Worm (Caenorhabditis elegans) whole organism, mixed stage, embryonic: ENCODE data around the gene C05D12.4.

ENCODE experiments used
- bed-3 ChIP-seq: fragments of 200-800 bp; sonication (Bioruptor generic); optimal IDR thresholded peaks from 3 replicates; lab custom pipeline; 2018; ENCODE audit warnings: mild to moderate bottlenecking, missing genetic modification characterization, moderate library complexity, missing compliant biosample characterization
- ceh-83 ChIP-seq: fragments of 200-800 bp; sonication (Bioruptor generic); optimal IDR thresholded peaks from 2 replicates; lab custom pipeline; 2018; ENCODE audit warnings: mild to moderate bottlenecking, missing genetic modification characterization, missing compliant biosample characterization
- elt-1 ChIP-seq: sonication (generic microtip); optimal IDR thresholded peaks from 2 replicates; lab custom pipeline; 2017; ENCODE audit warnings: missing genetic modification characterization, mild to moderate bottlenecking, missing compliant biosample characterization, antibody characterized with exemption, moderate library complexity, borderline replicate concordance; ENCODE audit not compliant: insufficient read depth
- elt-3 ChIP-seq: fragments of 150-350 bp; optimal IDR thresholded peaks from 2 replicates; lab custom pipeline; 2014; ENCODE audit warnings: missing biosample characterization, missing genetic modification characterization
- mep-1 ChIP-seq: fragments of 150-350 bp; optimal IDR thresholded peaks from 2 replicates; lab custom pipeline; 2017; ENCODE audit warnings: missing biosample characterization, missing genetic modification reagents, missing genetic modification characterization, inconsistent platforms
- nhr-12 ChIP-seq: fragments of 150-350 bp; optimal IDR thresholded peaks from 2 replicates; lab custom pipeline; 2014; ENCODE audit warnings: missing biosample characterization, missing genetic modification characterization
- nhr-237 ChIP-seq: fragments of 150-350 bp; optimal IDR thresholded peaks from 2 replicates; lab custom pipeline; 2014; ENCODE audit warnings: missing biosample characterization, missing genetic modification characterization
- nhr-76 ChIP-seq: sonication (generic microtip); optimal IDR thresholded peaks from 2 replicates; lab custom pipeline; 2017; ENCODE audit warnings: missing biosample characterization, missing genetic modification characterization
- pha-4 ChIP-seq: fragments of 150-350 bp; optimal IDR thresholded peaks from 2 replicates; lab custom pipeline; 2018; ENCODE audit warnings: missing biosample characterization, missing genetic modification reagents, missing genetic modification characterization
- sptf-1 ChIP-seq: sonication (generic microtip); optimal IDR thresholded peaks from 2 replicates; lab custom pipeline; 2017; ENCODE audit warnings: mild to moderate bottlenecking, missing genetic modification characterization, moderate library complexity, missing compliant biosample characterization
- unc-39 ChIP-seq: fragments of 150-350 bp; optimal IDR thresholded peaks from 2 replicates; lab custom pipeline; 2014; ENCODE audit warnings: missing biosample characterization, missing genetic modification characterization
- unc-62 ChIP-seq: fragments of 150-350 bp; optimal IDR thresholded peaks from 2 replicates; lab custom pipeline; 2014; ENCODE audit warnings: missing biosample characterization, missing genetic modification reagents, missing genetic modification characterization
- ztf-11 ChIP-seq: fragments of 150-350 bp; optimal IDR thresholded peaks from 2 replicates; lab custom pipeline; 2014; ENCODE audit warnings: missing biosample characterization, missing genetic modification characterization

- TF ChIP-seq elt-3 (tag; lab: Kevin White, UChicago) (no peak), nhr-237 (tag; lab: Kevin White, UChicago) (no peak), bed-3 (GFP tag; lab: Kevin White, UChicago) (no peak), nhr-76 (tag; lab: Kevin White, UChicago) (no peak), ztf-11 (tag; lab: Kevin White, UChicago) (no peak), mep-1 (tag; lab: Kevin White, UChicago) (no peak), sptf-1 (tag; lab: Kevin White, UChicago) (no peak), unc-39 (tag; lab: Kevin White, UChicago) (no peak), unc-62 (GFP tag; lab: Kevin White, UChicago) (no peak), pha-4 (tag; lab: Kevin White, UChicago) (no peak), ceh-83 (GFP tag; lab: Kevin White, UChicago) (no peak), nhr-12 (tag; lab: Kevin White, UChicago) (no peak), elt-1 (no peak)
These were observed 47.6 kb upstream of the C05D12.4 start for ce11 chrII:11384099-11384498.
